Worm (Caenorhabditis elegans) whole organism, mixed stage, embryonic: ENCODE data around the gene fbxa-194.

Source experiments
- bed-3 ChIP-seq: fragments of 200-800 bp; sonication (Bioruptor generic); optimal IDR thresholded peaks from 3 replicates; lab custom pipeline; 2018; ENCODE audit warnings: mild to moderate bottlenecking, missing genetic modification characterization, moderate library complexity, missing compliant biosample characterization
- blmp-1 ChIP-seq: fragments of 150-350 bp; optimal IDR thresholded peaks from 2 replicates; lab custom pipeline; 2014; ENCODE audit warnings: missing biosample characterization, missing genetic modification characterization
- ceh-39 ChIP-seq: fragments of 150-350 bp; optimal IDR thresholded peaks from 2 replicates; lab custom pipeline; 2014; ENCODE audit warnings: missing biosample characterization, missing genetic modification characterization
- ceh-83 ChIP-seq: fragments of 200-800 bp; sonication (Bioruptor generic); optimal IDR thresholded peaks from 2 replicates; lab custom pipeline; 2018; ENCODE audit warnings: mild to moderate bottlenecking, missing genetic modification characterization, missing compliant biosample characterization
- ces-1 ChIP-seq: fragments of 150-350 bp; optimal IDR thresholded peaks from 2 replicates; lab custom pipeline; 2014; ENCODE audit warnings: missing biosample characterization, missing genetic modification reagents, missing genetic modification characterization
- cnd-1 ChIP-seq: fragments of 200-800 bp; sonication (Bioruptor generic); optimal IDR thresholded peaks from 2 replicates; lab custom pipeline; 2018; ENCODE audit warnings: mild to moderate bottlenecking, missing genetic modification characterization, missing compliant biosample characterization
- flh-1 ChIP-seq: fragments of 200-800 bp; sonication (Bioruptor generic); optimal IDR thresholded peaks from 2 replicates; lab custom pipeline; 2018; ENCODE audit warnings: mild to moderate bottlenecking, missing genetic modification characterization, moderate library complexity, missing compliant biosample characterization
- ham-2 ChIP-seq: fragments of 200-800 bp; sonication (Bioruptor generic); optimal IDR thresholded peaks from 2 replicates; lab custom pipeline; 2018; ENCODE audit warnings: mild to moderate bottlenecking, missing genetic modification characterization, missing compliant biosample characterization
- hlh-1 ChIP-seq: fragments of 150-350 bp; optimal IDR thresholded peaks from 2 replicates; lab custom pipeline; 2014; ENCODE audit warnings: missing biosample characterization, missing genetic modification reagents, missing genetic modification characterization
- mep-1 ChIP-seq: fragments of 150-350 bp; optimal IDR thresholded peaks from 2 replicates; lab custom pipeline; 2017; ENCODE audit warnings: missing biosample characterization, missing genetic modification reagents, missing genetic modification characterization, inconsistent platforms
- nhr-2 ChIP-seq: fragments of 150-350 bp; optimal IDR thresholded peaks from 2 replicates; lab custom pipeline; 2014; ENCODE audit warnings: missing biosample characterization, missing genetic modification characterization
- nhr-76 ChIP-seq: sonication (generic microtip); optimal IDR thresholded peaks from 2 replicates; lab custom pipeline; 2017; ENCODE audit warnings: missing biosample characterization, missing genetic modification characterization
- snpc-4 ChIP-seq: fragments of 150-350 bp; optimal IDR thresholded peaks from 2 replicates; lab custom pipeline; 2014; ENCODE audit warnings: missing biosample characterization, missing genetic modification characterization
- unc-120 ChIP-seq: sonication (generic microtip); optimal IDR thresholded peaks from 2 replicates; lab custom pipeline; 2017; ENCODE audit warnings: missing genetic modification characterization, missing compliant biosample characterization; ENCODE audit not compliant: poor library complexity, severe bottlenecking
- unc-39 ChIP-seq: fragments of 150-350 bp; optimal IDR thresholded peaks from 2 replicates; lab custom pipeline; 2014; ENCODE audit warnings: missing biosample characterization, missing genetic modification characterization
- unc-62 ChIP-seq: fragments of 150-350 bp; optimal IDR thresholded peaks from 2 replicates; lab custom pipeline; 2014; ENCODE audit warnings: missing biosample characterization, missing genetic modification reagents, missing genetic modification characterization
- zip-8 ChIP-seq: fragments of 150-350 bp; optimal IDR thresholded peaks from 2 replicates; lab custom pipeline; 2014; ENCODE audit warnings: missing biosample characterization, missing genetic modification characterization

Gene fbxa-194

ce11 chrV:19727990-19728389 is 50.5 kb downstream of the fbxa-194 start:
- TF ChIP-seq bed-3 (GFP tag; lab: Kevin White, UChicago), result no peak
- no peak for TF ChIP-seq ces-1 (GFP tag; lab: Kevin White, UChicago)
- no peak for TF ChIP-seq ham-2 (GFP tag; lab: Kevin White, UChicago)
- TF ChIP-seq unc-62, result no peak
- no peak for TF ChIP-seq ceh-83 (GFP tag; lab: Kevin White, UChicago)
- no peak for TF ChIP-seq nhr-76 (tag; lab: Kevin White, UChicago)
- no peak for TF ChIP-seq flh-1 (GFP tag; lab: Kevin White, UChicago)
- TF ChIP-seq zip-8, result no peak
- no peak for TF ChIP-seq cnd-1 (tag; lab: Kevin White, UChicago)
- no peak for TF ChIP-seq nhr-2 (tag; lab: Kevin White, UChicago)
- TF ChIP-seq mep-1 (tag; lab: Kevin White, UChicago), result no peak
- no peak for TF ChIP-seq unc-39 (tag; lab: Kevin White, UChicago)
- no peak for TF ChIP-seq snpc-4 (tag; lab: Kevin White, UChicago)
- TF ChIP-seq hlh-1, result no peak
- TF ChIP-seq ceh-39 (tag; lab: Kevin White, UChicago), result no peak
- no peak for TF ChIP-seq blmp-1 (tag; lab: Kevin White, UChicago)
- no peak for TF ChIP-seq unc-120 (tag; lab: Kevin White, UChicago)
